Worm (Caenorhabditis elegans) whole organism, L4/young adult: ENCODE data around the gene srh-282.

Experiments
- W03F9.2 ChIP-seq: fragments of 150-350 bp; optimal IDR thresholded peaks from 2 replicates; lab custom pipeline; 2014; ENCODE audit warnings: missing biosample characterization, missing genetic modification characterization
- dao-5 ChIP-seq: sonication (generic microtip); optimal IDR thresholded peaks from 2 replicates; lab custom pipeline; 2016; ENCODE audit warnings: missing genotype, missing genetic modification characterization, moderate library complexity, missing compliant biosample characterization
- him-1 ChIP-seq: sonication (generic microtip); optimal IDR thresholded peaks from 2 replicates; lab custom pipeline; 2016; ENCODE audit warnings: missing genotype, missing genetic modification reagents, missing genetic modification characterization, missing compliant biosample characterization

srh-282 gene

ce11 chrIV:244278-244677 lies 28.9 kb downstream of the srh-282 start:
- TF ChIP-seq dao-5 (tag; lab: Kevin White, UChicago) (no peak), W03F9.2 (tag; lab: Kevin White, UChicago) (no peak), him-1 (no peak)

ce11 chrIV:240257-240754 lies 32.9 kb downstream of the srh-282 start, which contains the start of the genes fnta-1 and cogc-8:
Gene fnta-1, minus strand, starts transcription at chrIV:240307.
Gene cogc-8, plus strand, starts transcription at chrIV:240451.
- TF ChIP-seq him-1: no peak
- no peak for TF ChIP-seq W03F9.2 (tag; lab: Kevin White, UChicago)
- no peak for TF ChIP-seq dao-5 (tag; lab: Kevin White, UChicago)

- TF ChIP-seq dao-5 (tag; lab: Kevin White, UChicago) (no peak), him-1 (no peak), W03F9.2 (tag; lab: Kevin White, UChicago) (no peak)
Observed at ce11 chrIV:237350-237749, 35.8 kb downstream of the srh-282 start, which contains the start of gene ints-13. Gene ints-13, minus strand, starts transcription at chrIV:237450.

- TF ChIP-seq W03F9.2 (tag; lab: Kevin White, UChicago) (no peak), dao-5 (tag; lab: Kevin White, UChicago) (no peak), him-1 (no peak)
Observed at ce11 chrIV:236138-236537, 37.1 kb downstream of the srh-282 start.

DNA sequence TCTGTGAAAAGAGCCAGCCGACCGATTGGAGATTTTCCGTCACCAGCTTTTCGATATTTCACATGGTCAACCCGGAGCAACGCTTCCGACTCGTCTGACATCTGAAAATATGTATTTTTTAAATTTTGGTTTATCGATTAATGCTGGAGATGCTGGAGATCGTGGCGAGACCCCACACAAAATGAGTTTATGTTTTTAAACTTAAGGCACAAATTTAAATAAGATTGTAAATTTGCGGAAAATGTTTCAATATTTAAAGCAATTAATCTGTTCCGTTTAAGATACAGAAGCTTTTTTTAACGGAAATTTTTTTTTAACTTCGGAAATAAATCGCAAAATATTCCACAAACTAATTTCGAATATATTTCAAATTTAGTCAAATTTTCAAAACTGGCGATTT lies 41.5 kb downstream of the srh-282 start, which contains the start of gene gtf-2H1:
gtf-2H1 (minus strand) TSS at position 101 of the 400 bp plus-strand sequence.
- no peak for TF ChIP-seq him-1
- no peak for TF ChIP-seq dao-5 (tag; lab: Kevin White, UChicago)
- no peak for TF ChIP-seq W03F9.2 (tag; lab: Kevin White, UChicago)
